Comparison of ENCODE assay signal across 2 fruit fly cellular contexts in the genomic region with DNA sequence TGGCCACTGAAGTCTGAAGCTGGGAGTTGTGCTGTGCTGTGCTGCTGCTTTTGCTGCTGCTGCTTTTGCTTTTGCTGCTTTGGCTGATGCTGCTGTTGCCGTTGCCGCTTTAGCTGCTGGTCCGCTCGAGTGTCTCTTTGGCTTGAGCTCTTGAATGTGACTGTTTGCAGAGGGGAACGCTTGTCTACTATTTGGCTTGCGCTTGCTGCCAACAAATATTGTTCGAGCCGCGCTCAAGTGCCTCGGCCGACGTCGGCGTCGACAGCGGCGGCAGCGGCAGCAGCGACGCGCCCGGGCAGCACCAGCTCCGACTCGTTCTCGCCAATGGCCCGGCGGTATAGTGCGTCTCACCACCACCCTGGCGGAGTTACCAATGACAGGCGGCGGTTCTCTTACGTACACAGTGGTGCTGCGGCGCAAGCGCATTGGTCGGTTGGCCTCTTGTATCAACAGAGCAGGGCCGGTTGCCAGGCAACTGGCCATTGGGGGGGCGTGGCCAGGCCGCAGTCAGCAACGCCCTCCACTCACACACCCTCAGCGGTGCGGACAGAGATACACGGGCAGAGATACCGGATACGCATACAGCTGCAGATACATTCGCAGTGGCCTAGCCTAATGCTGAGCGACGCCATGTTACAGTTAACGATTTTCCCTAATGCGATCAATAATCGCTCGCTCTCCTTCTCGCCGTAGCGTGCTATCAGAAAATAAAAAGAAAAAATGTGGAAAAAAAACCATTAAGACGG.
TF ChIP-seq lines count a peak whose summit lies in the region.

A gene (minus strand): TSS at position 189 of the 746 bp plus-strand sequence.

TF ChIP-seq in whole organism, embryonic, 481 proteins besides CTCF, POLR2A, EP300 and RAD21 (continued from another document and continues in another):
- TF ChIP-seq CG18262 (tag; optimal IDR thresholded peaks at IDR 0.05; lab: Kevin White, UChicago) (peak; percentile 63), CG31365 (tag; optimal IDR thresholded peaks at IDR 0.05; lab: Kevin White, UChicago) (peak; percentile 87), CG2116 (GFP tag; optimal IDR thresholded peaks at IDR 0.05; lab: Kevin White, UChicago) (peak; percentile 87), Dad (GFP tag; optimal IDR thresholded peaks at IDR 0.05; lab: Kevin White, UChicago) (peak; percentile 85), sqz (GFP tag; optimal IDR thresholded peaks at IDR 0.05; lab: Kevin White, UChicago) (peak; percentile 83), CG7987 (GFP tag; optimal IDR thresholded peaks at IDR 0.05; lab: Kevin White, UChicago) (peak; percentile 98), hbn (GFP tag; IDR thresholded peaks at IDR 0.05; lab: Robert Waterston, UW; ENCODE audit: partially characterized antibody) (no peak), tin (GFP tag; optimal IDR thresholded peaks at IDR 0.05; lab: Kevin White, UChicago) (peak; percentile 59), Hey (tag; optimal IDR thresholded peaks at IDR 0.05; lab: Kevin White, UChicago) (peak; percentile 96), CG11504 (tag; optimal IDR thresholded peaks at IDR 0.05; lab: Kevin White, UChicago) (peak; percentile 65), al (GFP tag; IDR thresholded peaks at IDR 0.05; lab: Robert Waterston, UW) (no peak), CG18619 (GFP tag; optimal IDR thresholded peaks at IDR 0.05; lab: Kevin White, UChicago) (peak; percentile 95), CG8944 (GFP tag; optimal IDR thresholded peaks at IDR 0.05; lab: Kevin White, UChicago) (peak; percentile 81), Atf-2 (GFP tag; optimal IDR thresholded peaks at IDR 0.05; lab: Kevin White, UChicago) (peak; percentile 80), z (GFP tag; IDR thresholded peaks at IDR 0.05; lab: Robert Waterston, UW) (peak; percentile 73; the same call in 2 of the 3 replicates), CG11723 (GFP tag; optimal IDR thresholded peaks at IDR 0.05; lab: Kevin White, UChicago) (peak; percentile 96), CG12391 (tag; optimal IDR thresholded peaks at IDR 0.05; lab: Kevin White, UChicago) (peak; percentile 36), Atf3 (GFP tag; optimal IDR thresholded peaks at IDR 0.05; lab: Kevin White, UChicago) (peak; percentile 65), CG4730 (GFP tag; IDR thresholded peaks at IDR 0.05; lab: Robert Waterston, UW) (peak; percentile 37; the same call in 1 of the 2 replicates), CG17328 (GFP tag; IDR thresholded peaks at IDR 0.05; lab: Robert Waterston, UW) (peak; percentile 48; the same call in 1 of the 2 replicates), CG9932 (GFP tag; IDR thresholded peaks at IDR 0.05; lab: Robert Waterston, UW) (peak; percentile 58), CG10274 (GFP tag; optimal IDR thresholded peaks at IDR 0.05; lab: Kevin White, UChicago) (peak; percentile 85), CG13424 (tag; optimal IDR thresholded peaks at IDR 0.05; lab: Kevin White, UChicago) (peak; percentile 79), CG16813 (GFP tag; IDR thresholded peaks at IDR 0.05; lab: Robert Waterston, UW; ENCODE audit: partially characterized antibody) (no peak), CG9797 (GFP tag; optimal IDR thresholded peaks at IDR 0.05; lab: Kevin White, UChicago) (peak; percentile 33), Six4 (GFP tag; optimal IDR thresholded peaks at IDR 0.05; lab: Kevin White, UChicago) (peak; percentile 75), CG8089 (GFP tag; optimal IDR thresholded peaks at IDR 0.05; lab: Kevin White, UChicago) (peak; percentile 89), gfzf (GFP tag; optimal IDR thresholded peaks at IDR 0.05; lab: Kevin White, UChicago) (peak; percentile 10), Fer3 (tag; optimal IDR thresholded peaks at IDR 0.05; lab: Kevin White, UChicago) (peak; percentile 79), tio (GFP tag; optimal IDR thresholded peaks at IDR 0.05; lab: Kevin White, UChicago) (peak; percentile 76), CG16815 (GFP tag; optimal IDR thresholded peaks at IDR 0.05; lab: Kevin White, UChicago) (peak; percentile 39), NK7.1 (GFP tag; optimal IDR thresholded peaks at IDR 0.05; lab: Kevin White, UChicago) (peak; percentile 94), CG18476 (GFP tag; optimal IDR thresholded peaks at IDR 0.05; lab: Kevin White, UChicago) (peak; percentile 92), CG6765 (GFP tag; optimal IDR thresholded peaks at IDR 0.05; lab: Kevin White, UChicago) (peak; percentile 97), Atf6 (GFP tag; IDR thresholded peaks at IDR 0.05; lab: Robert Waterston, UW) (peak; percentile 89), Awh (GFP tag; IDR thresholded peaks at IDR 0.05; lab: Robert Waterston, UW) (peak; percentile 91), GATAe (GFP tag; conservative IDR thresholded peaks at IDR 0.05; lab: Robert Waterston, UW) (peak; percentile 68), Usf (GFP tag; optimal IDR thresholded peaks at IDR 0.05; lab: Kevin White, UChicago) (peak; percentile 39), CG17568 (GFP tag; optimal IDR thresholded peaks at IDR 0.05; lab: Kevin White, UChicago) (peak; percentile 92), CG7963 (GFP tag; IDR thresholded peaks at IDR 0.05; lab: Robert Waterston, UW; ENCODE audit: partially characterized antibody) (no peak), CG13894 (tag; optimal IDR thresholded peaks at IDR 0.05; lab: Kevin White, UChicago) (peak; percentile 77), CoRest (tag; optimal IDR thresholded peaks at IDR 0.05; lab: Kevin White, UChicago) (peak; percentile 77), CG4360 (GFP tag; IDR thresholded peaks at IDR 0.05; lab: Robert Waterston, UW) (peak; percentile 75), CG11696 (GFP tag; IDR thresholded peaks at IDR 0.05; lab: Robert Waterston, UW) (peak; percentile 67), HLH54F (GFP tag; optimal IDR thresholded peaks at IDR 0.05; lab: Kevin White, UChicago) (peak; percentile 81), CG10979 (tag; optimal IDR thresholded peaks at IDR 0.05; lab: Kevin White, UChicago) (peak; percentile 41), ssp (GFP tag; IDR thresholded peaks at IDR 0.05; lab: Robert Waterston, UW) (peak; percentile 20; the same call in 1 of the 2 replicates), bigmax (GFP tag; optimal IDR thresholded peaks at IDR 0.05; lab: Kevin White, UChicago) (peak; percentile 59), CG8290 (GFP tag; optimal IDR thresholded peaks at IDR 0.05; lab: Kevin White, UChicago) (peak; percentile 87), CG8290 (tag; optimal IDR thresholded peaks at IDR 0.05; lab: Kevin White, UChicago) (peak; percentile 93 to 97), CG5245 (GFP tag; optimal IDR thresholded peaks at IDR 0.05; lab: Kevin White, UChicago) (peak; percentile 64), CG11560 (tag; IDR thresholded peaks at IDR 0.05; lab: Robert Waterston, UW) (no peak), CG34376 (GFP tag; optimal IDR thresholded peaks at IDR 0.05; lab: Kevin White, UChicago) (peak; percentile 96), wek (GFP tag; optimal IDR thresholded peaks at IDR 0.05; lab: Kevin White, UChicago) (peak; percentile 96), D (optimal IDR thresholded peaks at IDR 0.05; lab: Kevin White, UChicago) (no peak), D (GFP tag; optimal IDR thresholded peaks at IDR 0.05; lab: Kevin White, UChicago) (peak; percentile 96), hb (GFP tag; IDR thresholded peaks at IDR 0.05; lab: Robert Waterston, UW; ENCODE audit: partially characterized antibody) (no peak), her (GFP tag; optimal IDR thresholded peaks at IDR 0.05; lab: Kevin White, UChicago) (peak; percentile 92), chm (GFP tag; IDR thresholded peaks at IDR 0.05; lab: Robert Waterston, UW) (peak; percentile 73)

TF ChIP-seq in whole organism, prepupa, 60 proteins besides CTCF, POLR2A, EP300 and RAD21 (continued from another document):
- TF ChIP-seq dsx (GFP tag; optimal IDR thresholded peaks at IDR 0.05; lab: Kevin White, UChicago; ENCODE audit: poor library complexity, severe bottlenecking) (no peak), CG11902 (GFP tag; optimal IDR thresholded peaks at IDR 0.05; lab: Kevin White, UChicago) (no peak), CG6792 (GFP tag; optimal IDR thresholded peaks at IDR 0.05; lab: Kevin White, UChicago) (peak; percentile 81), OdsH (GFP tag; optimal IDR thresholded peaks at IDR 0.05; lab: Kevin White, UChicago) (peak; percentile 55), CG10669 (GFP tag; optimal IDR thresholded peaks at IDR 0.05; lab: Kevin White, UChicago) (peak; percentile 56), Met (GFP tag; optimal IDR thresholded peaks at IDR 0.05; lab: Kevin White, UChicago) (peak; percentile 53), Ets96B (tag; optimal IDR thresholded peaks at IDR 0.05; lab: Kevin White, UChicago) (peak; percentile 15), CG11762 (GFP tag; optimal IDR thresholded peaks at IDR 0.05; lab: Kevin White, UChicago; ENCODE audit: insufficient read depth) (no peak), svp (GFP tag; lab: Kevin White, UChicago) (peak; percentile 70), Eip93F (GFP tag; optimal IDR thresholded peaks at IDR 0.05; lab: Kevin White, UChicago) (no peak), topi (GFP tag; optimal IDR thresholded peaks at IDR 0.05; lab: Kevin White, UChicago) (peak; percentile 53), Eip78C (GFP tag; lab: Kevin White, UChicago) (peak; percentile 87), acj6 (GFP tag; optimal IDR thresholded peaks at IDR 0.05; lab: Kevin White, UChicago) (peak; percentile 38)
TF ChIP-seq in whole organism, prepupa: peak in this region for 47.
